Worm (Caenorhabditis elegans) whole organism, L4/young adult: ENCODE measurements around the gene F49C12.12.
A peak's percentile ranks its signal among the peaks of the same experiment; 100 is the strongest.
"Not testable (repeated sequence)": the region's sequence is repeated elsewhere in the genome, so short reads cannot be mapped to it uniquely, and the experiment has no call there.

Source experiments
- W03F9.2 ChIP-seq: fragments of 150-350 bp; optimal IDR thresholded peaks from 2 replicates; lab custom pipeline; 2014; ENCODE audit warnings: missing biosample characterization, missing genetic modification characterization
- dao-5 ChIP-seq: sonication (generic microtip); optimal IDR thresholded peaks from 2 replicates; lab custom pipeline; 2016; ENCODE audit warnings: missing genotype, missing genetic modification characterization, moderate library complexity, missing compliant biosample characterization
- him-1 ChIP-seq: sonication (generic microtip); optimal IDR thresholded peaks from 2 replicates; lab custom pipeline; 2016; ENCODE audit warnings: missing genotype, missing genetic modification reagents, missing genetic modification characterization, missing compliant biosample characterization

The F49C12.12 gene

DNA sequence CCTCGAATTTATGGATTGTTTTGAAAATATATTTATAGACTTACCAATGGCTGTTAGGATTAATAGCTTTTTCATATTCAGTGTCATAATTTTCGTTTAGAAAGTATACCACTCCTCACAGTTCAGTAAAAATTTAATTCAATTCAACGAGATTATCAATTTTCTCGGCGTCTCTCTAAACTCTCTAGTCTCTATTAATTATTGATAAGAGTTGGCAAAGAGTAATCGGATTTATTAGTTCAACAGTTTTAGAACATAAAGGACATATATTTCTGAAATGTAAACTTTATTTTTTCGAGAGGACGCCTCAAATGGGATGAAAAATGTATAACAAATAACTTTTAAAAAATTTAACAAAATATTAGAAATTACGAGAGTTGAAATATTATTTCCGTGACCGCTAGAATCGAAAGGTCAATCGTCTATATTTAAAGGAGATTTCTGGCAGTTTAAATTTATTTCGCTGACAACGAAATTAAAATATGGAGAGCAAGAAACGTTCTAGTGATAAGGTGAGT is 3.2 kb upstream of the F49C12.12 start, which contains the start of the genes nspg-11 and F49C12.15:
TSS of gene nspg-11 (minus strand) at position 101 of the 518 bp plus-strand sequence.
TSS of gene F49C12.15 (plus strand) at position 468 of the 518 bp plus-strand sequence.
- TF ChIP-seq W03F9.2 (tag; lab: Kevin White, UChicago) (no peak), dao-5 (no peak), him-1 (no peak)

DNA sequence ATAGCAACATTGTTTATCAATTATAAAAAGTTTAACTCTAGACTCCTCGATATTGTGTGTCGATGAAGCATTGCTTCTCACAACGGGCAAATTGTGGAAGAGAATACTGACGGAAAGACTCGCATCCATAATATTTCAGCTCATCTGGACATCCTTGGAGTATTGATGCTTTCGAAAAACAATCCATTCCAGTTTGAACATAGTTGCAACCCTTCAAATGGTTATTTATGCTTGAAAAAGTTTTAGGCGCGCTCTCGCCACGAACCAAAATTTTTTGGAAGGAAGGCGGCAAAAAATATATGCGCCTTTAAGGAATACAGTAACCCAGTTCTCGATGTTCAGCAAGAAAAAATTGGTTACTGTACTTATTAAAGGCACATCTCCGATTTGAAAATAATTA is 1.6 kb upstream of the F49C12.12 start:
- TF ChIP-seq him-1, result no peak
- no peak for TF ChIP-seq W03F9.2 (tag; lab: Kevin White, UChicago)
- TF ChIP-seq dao-5, result no peak

DNA sequence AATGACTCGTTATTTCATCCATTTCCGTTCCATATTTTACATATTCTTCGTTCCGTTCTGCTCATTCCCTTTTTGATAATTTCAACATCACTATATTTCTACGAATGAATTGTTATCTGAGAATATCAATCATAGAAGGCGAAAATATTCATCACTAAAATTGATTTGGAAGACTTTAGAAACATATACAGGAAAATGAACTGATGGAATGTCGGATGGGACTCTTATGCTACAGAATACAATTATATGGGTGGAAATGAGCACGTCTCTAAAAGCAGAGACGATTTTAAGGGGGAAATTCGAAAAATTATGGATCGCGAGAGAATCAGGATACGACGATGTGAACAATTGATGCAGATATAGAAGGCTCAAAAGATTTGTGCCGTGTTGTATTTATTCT is 866 bp downstream of the F49C12.12 start:
- no peak for TF ChIP-seq W03F9.2 (tag; lab: Kevin White, UChicago)
- TF ChIP-seq him-1, result no peak
- TF ChIP-seq dao-5, result no peak

DNA sequence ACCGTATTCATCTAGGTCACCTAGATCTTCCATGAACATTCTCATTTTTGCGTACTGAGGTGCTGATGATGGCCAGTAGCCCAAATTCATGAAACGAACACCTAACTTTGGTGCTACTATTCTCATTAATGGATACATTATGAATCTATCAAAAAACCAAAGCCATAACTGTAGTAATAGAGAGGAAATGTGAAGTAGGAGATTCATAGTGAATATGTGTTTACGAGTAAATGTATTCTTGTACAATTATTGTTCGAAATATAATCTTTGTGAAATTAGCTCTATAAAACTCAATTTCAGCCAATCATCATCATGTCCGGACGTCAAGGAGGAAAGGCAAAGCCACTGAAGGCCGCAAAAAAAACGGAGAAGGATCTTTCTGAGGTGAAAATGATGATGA is 1.8 kb downstream of the F49C12.12 start, which contains the start of the genes F49C12.11 and nemt-1:
TSS of gene F49C12.11 (plus strand) at position 301 of the 400 bp plus-strand sequence.
TSS of gene nemt-1 (minus strand) at position 360 of the 400 bp plus-strand sequence.
- no peak for TF ChIP-seq W03F9.2 (tag; lab: Kevin White, UChicago)
- no peak for TF ChIP-seq him-1
- no peak for TF ChIP-seq dao-5

DNA sequence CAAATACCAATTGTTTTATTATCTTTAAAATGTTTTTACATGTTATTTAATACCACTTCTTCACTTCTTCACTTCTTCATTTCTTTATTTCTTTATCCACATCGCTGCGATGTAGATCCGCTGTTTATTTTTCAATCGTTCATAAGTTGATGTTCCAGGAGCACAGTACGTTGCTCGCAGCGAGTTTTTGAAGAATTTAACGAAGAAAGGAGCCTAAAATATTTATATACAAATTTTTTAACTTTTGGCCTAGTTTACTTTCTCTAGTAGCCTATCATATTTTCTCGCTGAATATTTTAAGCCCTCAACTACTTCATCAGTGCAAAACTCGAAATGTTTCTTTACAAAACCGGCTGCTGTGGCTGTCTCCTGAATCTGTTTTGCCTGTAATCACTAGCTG is 2.7 kb downstream of the F49C12.12 start:
- TF ChIP-seq W03F9.2 (tag; lab: Kevin White, UChicago) (no peak), him-1 (no peak), dao-5 (no peak)

DNA sequence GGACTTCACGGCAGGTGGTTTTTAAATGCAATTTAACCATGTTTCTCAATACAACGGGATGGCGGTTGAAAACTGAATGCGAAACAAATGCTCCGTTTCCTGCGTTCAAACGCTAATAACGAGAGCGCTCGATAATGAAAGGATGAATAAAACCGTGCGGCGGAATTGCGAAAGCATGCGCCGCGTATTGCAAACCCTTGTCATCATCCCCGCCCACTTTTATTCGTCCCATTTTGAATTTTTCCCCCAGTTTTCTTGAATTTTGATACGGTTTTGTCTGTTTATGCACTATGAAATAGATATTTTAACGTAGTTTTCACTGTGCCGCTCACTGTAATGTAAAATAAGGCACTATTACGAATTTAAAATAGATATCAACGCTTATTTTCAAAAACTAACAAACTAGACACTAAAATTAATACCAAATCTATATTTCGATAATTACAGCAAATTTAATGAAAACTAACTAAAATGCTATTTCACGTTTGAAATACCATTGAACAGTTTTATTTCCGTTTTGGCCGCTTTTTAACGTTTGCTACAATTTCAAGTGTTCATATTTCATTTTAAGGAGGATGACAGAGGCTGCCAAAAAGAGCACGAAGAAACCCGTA is 4.7 kb downstream of the F49C12.12 start, which contains the start of the genes F49C12.9 and rpn-7:
TSS of gene F49C12.9 (minus strand) at position 148 of the 614 bp plus-strand sequence.
TSS of gene rpn-7 (plus strand) at position 564 of the 614 bp plus-strand sequence.
- TF ChIP-seq W03F9.2 (tag; lab: Kevin White, UChicago) (peak; percentile 55), dao-5 (no peak), him-1 (no peak)

DNA sequence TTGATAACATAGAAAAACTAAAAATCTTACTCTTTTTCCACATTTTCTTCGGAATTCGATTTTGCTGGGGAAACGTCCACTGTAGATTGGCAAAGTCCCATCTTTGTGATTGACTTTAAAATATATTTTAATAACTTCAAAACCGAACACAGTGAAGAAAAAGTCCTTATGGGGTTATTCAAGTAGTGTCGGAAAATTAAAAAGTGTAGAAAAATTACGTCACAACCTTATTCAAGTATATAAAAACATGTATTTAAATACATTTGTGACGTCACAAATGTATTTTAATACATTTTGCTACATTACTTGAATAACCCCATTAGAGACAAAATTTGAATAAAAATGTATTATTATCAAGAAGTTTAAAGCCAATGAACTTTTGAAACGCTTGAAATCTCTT is 8.1 kb downstream of the F49C12.12 start, which contains the start of gene F49C12.7:
TSS of gene F49C12.7 (minus strand) at position 101 of the 400 bp plus-strand sequence.
- not testable (repeated sequence) for TF ChIP-seq him-1; W03F9.2 (tag; lab: Kevin White, UChicago); dao-5

DNA sequence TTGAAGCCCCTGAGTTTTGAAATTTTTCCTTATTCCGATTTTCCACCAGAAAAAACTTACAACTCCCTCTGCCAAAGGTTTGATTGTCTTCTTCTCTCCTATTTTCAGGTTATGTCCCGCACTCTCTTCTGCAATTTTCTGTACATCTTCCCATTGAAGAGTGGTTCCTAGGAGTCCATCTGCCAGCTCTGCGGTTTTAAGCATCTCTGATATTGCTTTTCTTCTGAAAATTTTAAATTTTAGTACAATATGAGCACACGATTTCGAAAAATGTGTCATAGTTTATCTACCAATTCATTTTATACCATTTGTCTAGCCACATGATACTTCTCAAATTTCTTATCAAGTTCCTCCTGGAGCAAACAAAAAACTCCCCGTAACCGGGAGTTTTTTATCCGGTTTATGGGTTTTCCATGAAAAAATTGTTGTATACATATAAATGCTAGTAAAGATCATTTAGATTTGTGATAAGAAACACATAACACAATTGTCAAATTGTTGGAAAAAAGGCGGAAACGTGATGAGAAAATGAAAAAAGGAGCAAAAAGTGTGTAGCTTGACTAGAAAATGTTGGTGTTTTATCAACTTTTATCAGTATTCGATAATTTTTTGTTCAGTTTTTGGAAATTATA is 9.8 kb downstream of the F49C12.12 start:
- TF ChIP-seq dao-5 (no peak), W03F9.2 (tag; lab: Kevin White, UChicago) (no peak), him-1 (no peak)

DNA sequence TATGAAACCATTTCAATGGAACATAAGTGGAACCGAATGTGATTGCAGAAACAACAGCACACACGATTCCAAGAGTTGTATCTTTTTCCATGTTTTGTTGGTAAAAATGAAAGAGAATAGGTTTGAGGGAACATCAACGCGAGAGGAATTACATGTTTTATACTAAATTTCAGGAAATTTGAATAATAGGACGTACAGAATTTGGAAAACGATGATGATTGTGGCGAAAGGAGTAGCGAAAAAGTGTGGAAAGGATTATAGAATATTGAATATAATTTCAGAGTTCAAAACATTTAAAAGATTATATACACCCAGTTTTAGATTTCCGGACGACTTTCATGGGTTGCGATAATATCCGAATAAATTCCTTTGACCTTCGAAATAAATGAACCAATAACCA is 11.9 kb downstream of the F49C12.12 start, which contains the start of gene F49C12.6:
TSS of gene F49C12.6 (minus strand) at position 101 of the 400 bp plus-strand sequence.
- TF ChIP-seq him-1 (no peak), dao-5 (no peak), W03F9.2 (tag; lab: Kevin White, UChicago) (no peak)

DNA sequence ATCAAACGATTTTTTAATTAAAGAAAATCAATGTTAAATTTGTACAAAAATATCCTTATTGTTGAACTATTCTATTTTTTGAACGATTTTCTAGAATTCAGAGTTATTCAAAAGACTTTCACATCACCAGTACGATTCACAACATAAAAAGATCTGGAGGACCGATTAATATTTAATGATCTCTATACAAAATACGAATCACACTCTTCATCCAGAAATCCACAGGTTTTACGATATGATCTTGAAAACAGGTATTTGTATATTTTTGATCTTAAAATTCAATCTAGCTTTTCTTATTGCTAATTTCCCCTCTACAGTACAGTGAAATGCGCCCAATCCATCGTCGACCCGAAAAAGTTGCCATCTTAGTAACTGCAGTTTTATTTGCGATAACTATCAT is 16.3 kb downstream of the F49C12.12 start, which contains the start of gene F49C12.5:
TSS of gene F49C12.5 (plus strand) at position 301 of the 400 bp plus-strand sequence.
- TF ChIP-seq W03F9.2 (tag; lab: Kevin White, UChicago) (no peak), dao-5 (no peak), him-1 (no peak)

DNA sequence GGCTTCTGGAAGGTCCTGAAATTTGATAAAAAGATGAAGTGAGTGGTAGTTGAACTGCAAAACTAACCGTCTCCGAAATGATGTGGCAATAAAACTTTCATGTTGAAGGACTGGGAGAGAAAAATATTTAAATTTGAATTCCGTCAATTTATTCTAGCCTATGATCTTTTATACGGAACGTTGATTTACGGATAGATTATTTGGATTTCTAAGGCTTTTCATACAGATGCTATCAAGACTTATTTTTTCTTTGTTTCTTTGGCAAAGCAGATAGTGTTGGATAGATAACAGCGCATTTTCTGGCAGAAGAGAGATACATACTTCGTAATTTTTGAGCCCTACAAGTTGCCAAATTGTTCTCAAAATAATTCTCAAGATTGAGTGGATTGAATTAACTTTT is 16.9 kb downstream of the F49C12.12 start, which contains the start of gene F49C12.4:
TSS of gene F49C12.4 (minus strand) at position 101 of the 400 bp plus-strand sequence.
- no peak for TF ChIP-seq dao-5
- no peak for TF ChIP-seq W03F9.2 (tag; lab: Kevin White, UChicago)
- no peak for TF ChIP-seq him-1

DNA sequence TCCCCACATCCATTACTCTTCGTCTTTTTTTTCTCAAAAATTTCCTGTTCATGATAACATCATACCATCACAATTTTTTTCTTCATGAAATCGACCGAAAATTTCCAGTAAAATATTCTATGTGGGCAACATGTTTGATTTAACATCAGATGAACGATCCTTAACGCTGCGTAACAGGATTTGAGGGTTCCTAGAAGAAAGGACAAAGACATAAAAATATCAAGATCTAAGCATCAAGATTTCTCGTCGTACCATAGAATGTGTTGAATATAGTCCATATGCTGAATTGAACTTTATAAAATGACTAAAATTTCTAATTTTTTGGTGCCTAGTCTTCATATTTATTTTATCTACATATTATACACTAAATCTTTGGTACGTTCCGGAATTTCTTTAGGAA is 20.8 kb downstream of the F49C12.12 start, which contains the start of gene F49C12.3:
TSS of gene F49C12.3 (plus strand) at position 301 of the 400 bp plus-strand sequence.
- TF ChIP-seq W03F9.2 (tag; lab: Kevin White, UChicago) (no peak), dao-5 (no peak), him-1 (no peak)

DNA sequence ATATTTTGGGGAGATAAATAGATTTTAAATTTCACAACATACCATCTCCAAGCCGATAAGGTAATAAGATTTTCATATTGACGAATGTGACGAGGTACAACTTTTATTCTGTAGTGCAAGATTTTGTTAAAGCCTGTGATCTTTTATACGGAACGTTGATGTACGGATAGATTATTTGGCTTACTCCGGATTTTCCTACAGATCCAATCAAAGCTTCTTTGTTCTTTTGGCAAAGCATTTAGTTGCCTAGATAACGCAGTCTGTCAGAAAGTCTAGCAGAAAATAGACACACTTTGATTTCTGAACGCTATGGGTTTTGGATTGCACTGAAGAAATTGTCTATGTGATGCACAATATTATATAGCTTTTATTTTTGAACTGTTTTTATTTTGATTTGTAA is 21.7 kb downstream of the F49C12.12 start, which contains the start of gene F49C12.2:
TSS of gene F49C12.2 (minus strand) at position 101 of the 400 bp plus-strand sequence.
- TF ChIP-seq him-1 (no peak), W03F9.2 (tag; lab: Kevin White, UChicago) (no peak), dao-5 (no peak)

DNA sequence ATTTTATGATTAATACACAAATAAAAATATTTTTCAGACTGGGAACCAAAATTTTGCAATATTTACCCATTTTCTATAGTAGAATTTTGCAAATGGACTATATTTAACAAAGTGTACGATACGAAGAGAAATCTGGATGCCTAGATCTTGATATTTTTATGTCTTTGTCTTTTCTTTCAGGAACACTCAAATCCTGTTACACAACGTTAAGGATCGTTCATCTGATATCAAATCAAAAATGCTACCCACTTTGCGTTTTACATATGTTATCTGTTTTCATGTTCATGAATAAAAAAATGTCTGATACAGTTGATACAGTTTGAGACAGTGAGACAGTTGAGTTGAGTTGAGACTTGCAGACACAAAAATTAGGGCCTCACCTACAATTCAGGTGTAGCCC is 24.6 kb downstream of the F49C12.12 start, which contains the start of gene F49C12.1:
TSS of gene F49C12.1 (minus strand) at position 70 of the 400 bp plus-strand sequence.
- no peak for TF ChIP-seq dao-5
